Fruit fly (Drosophila melanogaster): Measurements from ENCODE around the gene GatB.

The GatB gene

DNA sequence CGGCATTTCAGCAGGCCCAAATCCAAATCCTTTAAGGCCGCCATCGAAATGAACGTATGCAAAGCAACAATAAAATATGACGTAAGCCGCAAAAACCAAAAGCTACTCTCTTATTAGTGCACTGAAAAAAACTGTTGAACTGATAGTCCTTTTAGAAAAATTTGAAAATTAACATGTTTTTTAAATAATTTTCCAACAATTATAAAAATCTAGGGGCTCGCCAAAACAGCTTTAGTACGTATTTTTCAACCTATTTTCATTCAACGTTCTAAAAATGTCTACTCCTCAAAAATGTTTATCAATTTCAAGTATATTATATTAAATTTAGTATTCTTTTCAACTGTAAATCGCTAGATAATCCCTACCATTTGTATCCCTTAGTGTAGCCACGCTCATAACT, 36.6 kb downstream of the GatB start:
- TF ChIP-seq Ets98B (GFP tag; IDR thresholded peaks at IDR 0.05), result no peak
- no peak for TF ChIP-seq CG14655 (GFP tag; optimal IDR thresholded peaks at IDR 0.05)
- TF ChIP-seq CG4496 (GFP tag; IDR thresholded peaks at IDR 0.05), result no peak
- TF ChIP-seq rn (GFP tag; IDR thresholded peaks at IDR 0.05), result no peak
- no peak for TF ChIP-seq gl (tag; optimal IDR thresholded peaks at IDR 0.05)
- no peak for TF ChIP-seq CG12605 (GFP tag; IDR thresholded peaks at IDR 0.05)
- TF ChIP-seq CG10348 (GFP tag; IDR thresholded peaks at IDR 0.05), result no peak
- TF ChIP-seq CG32121 (GFP tag; IDR thresholded peaks at IDR 0.05), result no peak
- TF ChIP-seq EcR (GFP tag; optimal IDR thresholded peaks at IDR 0.05), result no peak
- TF ChIP-seq CG15710 (tag; optimal IDR thresholded peaks at IDR 0.05), result no peak

DNA sequence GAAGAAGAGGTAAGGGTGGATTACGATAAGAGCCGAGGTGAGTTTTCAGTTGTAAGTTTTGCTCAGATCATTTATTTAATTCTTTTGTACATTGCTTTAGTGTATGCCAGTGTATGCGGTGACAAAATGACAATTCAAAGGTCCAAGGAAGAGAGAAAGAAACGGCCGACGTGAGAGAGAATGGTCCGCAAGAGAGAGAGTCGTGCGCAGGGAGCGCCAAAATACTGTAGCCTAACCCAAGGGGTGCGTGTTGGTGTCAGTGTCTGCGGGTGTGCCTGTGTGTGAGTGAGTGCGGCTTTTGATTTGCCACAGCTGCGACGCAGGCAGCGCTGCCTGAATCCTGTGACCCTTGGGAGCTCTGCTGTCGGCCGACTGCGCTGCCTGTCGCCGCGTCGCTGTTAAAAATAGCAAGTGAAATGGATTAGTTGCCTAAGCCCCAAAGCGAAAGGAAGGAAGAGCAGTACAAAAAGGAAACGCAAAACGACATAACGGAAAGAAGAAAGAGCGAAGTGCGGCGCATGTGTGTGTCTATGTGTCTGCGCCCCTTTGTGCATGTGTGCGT, 37.4 kb downstream of the GatB start:
- TF ChIP-seq CG17806 (tag; optimal IDR thresholded peaks at IDR 0.05), result no peak
- 0 out of 3 replicates have a peak, but pooled peaks have one; percentile 13 for TF ChIP-seq fd96Ca (GFP tag; IDR thresholded peaks at IDR 0.05)

DNA sequence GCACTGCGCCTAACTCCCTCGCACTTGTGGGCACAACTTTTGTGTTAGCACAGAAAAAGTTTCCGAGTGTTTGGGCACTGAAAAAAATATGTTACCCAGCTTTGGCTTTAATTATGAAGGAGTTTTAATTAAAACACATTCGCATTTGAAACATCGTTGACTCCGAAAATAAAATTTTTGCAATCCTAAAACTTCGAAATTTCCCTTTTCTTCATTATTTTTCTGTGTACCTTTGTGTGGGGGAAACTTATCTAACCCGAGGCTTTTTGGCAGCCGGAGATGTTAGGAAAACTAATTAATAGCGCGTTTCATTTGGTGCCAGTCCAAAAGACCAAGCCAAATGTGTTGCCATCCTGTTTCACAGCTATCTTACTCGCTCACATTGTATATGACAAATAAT, 38.4 kb downstream of the GatB start:
- no peak for TF ChIP-seq CG8159 (tag; optimal IDR thresholded peaks at IDR 0.05)
- TF ChIP-seq CG4496 (GFP tag; IDR thresholded peaks at IDR 0.05), result peak; percentile 13; the same call in 1 of the 3 replicates

DNA sequence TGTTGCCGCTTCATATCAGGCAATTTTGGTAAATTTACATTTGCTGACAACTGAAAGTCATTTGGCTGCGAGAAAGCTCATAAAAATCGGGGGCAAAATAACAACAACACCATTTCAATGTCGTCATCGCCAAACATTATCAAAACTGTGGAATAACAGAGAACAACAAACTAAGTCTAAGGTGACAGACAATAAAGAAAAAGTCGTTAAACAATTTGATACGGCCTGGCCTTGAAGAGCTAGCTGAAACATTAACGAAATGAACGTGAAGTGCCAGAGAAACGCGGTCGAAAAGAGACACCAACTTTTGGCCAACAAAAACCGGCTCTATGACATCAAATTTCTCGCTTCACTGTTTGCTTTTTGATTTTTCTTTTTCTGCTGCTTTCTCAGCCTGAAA, 39.9 kb downstream of the GatB start:
- TF ChIP-seq Pif1A (GFP tag; optimal IDR thresholded peaks at IDR 0.05) (no peak), D1 (tag; optimal IDR thresholded peaks at IDR 0.05) (no peak), CG10348 (GFP tag; IDR thresholded peaks at IDR 0.05) (no peak), CG9948 (tag; optimal IDR thresholded peaks at IDR 0.05) (no peak), CG34367 (tag; optimal IDR thresholded peaks at IDR 0.05) (no peak), CG13204 (GFP tag; optimal IDR thresholded peaks at IDR 0.05) (no peak), Pif1B (GFP tag; optimal IDR thresholded peaks at IDR 0.05) (no peak), CG15710 (tag; optimal IDR thresholded peaks at IDR 0.05) (no peak), EcR (GFP tag; optimal IDR thresholded peaks at IDR 0.05) (no peak), CG17806 (tag; optimal IDR thresholded peaks at IDR 0.05) (no peak), CG8301 (tag; optimal IDR thresholded peaks at IDR 0.05) (no peak), CG14655 (GFP tag; optimal IDR thresholded peaks at IDR 0.05) (no peak)

DNA sequence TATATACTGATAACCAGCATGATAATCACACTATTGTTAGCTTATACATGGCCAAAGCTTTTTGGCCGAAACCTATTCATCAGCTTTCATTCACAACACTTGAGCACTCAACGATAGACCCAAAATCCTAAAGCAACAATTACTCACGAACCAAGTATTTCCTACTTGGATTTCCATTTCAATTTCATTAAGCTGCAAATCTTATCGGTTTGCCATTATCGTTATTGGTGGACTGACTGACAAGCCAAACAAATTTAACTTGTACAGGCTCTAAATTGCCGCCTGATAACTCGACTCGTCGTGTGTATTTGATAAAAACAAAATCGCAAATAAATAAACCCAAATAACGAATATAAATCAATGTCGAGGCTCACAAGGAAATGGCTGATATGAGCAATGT, 45.1 kb downstream of the GatB start:
- TF ChIP-seq CG8159 (tag; optimal IDR thresholded peaks at IDR 0.05) (no peak), CG14655 (GFP tag; optimal IDR thresholded peaks at IDR 0.05) (no peak), CG13204 (GFP tag; optimal IDR thresholded peaks at IDR 0.05) (no peak), CG34367 (tag; optimal IDR thresholded peaks at IDR 0.05) (no peak), Snoo (tag; optimal IDR thresholded peaks at IDR 0.05) (no peak), Pif1A (GFP tag; optimal IDR thresholded peaks at IDR 0.05) (no peak), EcR (GFP tag; optimal IDR thresholded peaks at IDR 0.05) (no peak), CG9948 (tag; optimal IDR thresholded peaks at IDR 0.05) (no peak), rn (GFP tag; IDR thresholded peaks at IDR 0.05) (no peak), CG15710 (tag; optimal IDR thresholded peaks at IDR 0.05) (no peak), CG32121 (GFP tag; IDR thresholded peaks at IDR 0.05) (no peak), fd96Ca (GFP tag; IDR thresholded peaks at IDR 0.05) (no peak), CG4496 (GFP tag; IDR thresholded peaks at IDR 0.05) (no peak), Pif1B (GFP tag; optimal IDR thresholded peaks at IDR 0.05) (no peak), Ets98B (GFP tag; IDR thresholded peaks at IDR 0.05) (no peak), gl (tag; optimal IDR thresholded peaks at IDR 0.05) (no peak), CG17806 (tag; optimal IDR thresholded peaks at IDR 0.05) (no peak), CG10348 (GFP tag; IDR thresholded peaks at IDR 0.05) (no peak), CG8301 (tag; optimal IDR thresholded peaks at IDR 0.05) (no peak)

DNA sequence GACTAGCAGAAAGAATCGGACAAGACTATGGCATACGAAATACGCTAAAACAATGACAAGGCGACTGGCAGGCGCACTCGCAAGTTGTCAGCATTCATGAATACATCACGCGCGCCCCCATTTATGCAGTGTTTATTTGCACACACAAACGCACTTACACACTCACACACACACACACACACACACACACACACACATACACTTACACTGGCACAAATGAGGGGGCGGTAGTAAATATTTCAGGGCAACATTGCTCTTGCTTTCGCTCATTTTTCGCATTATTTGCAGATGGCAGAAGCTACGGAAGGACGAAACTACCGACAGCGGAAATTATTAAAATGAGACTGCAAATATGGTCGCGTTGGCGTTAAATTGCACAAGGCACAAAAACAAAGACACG, 50.4 kb downstream of the GatB start:
- no peak for TF ChIP-seq rn (GFP tag; IDR thresholded peaks at IDR 0.05)
- no peak for TF ChIP-seq Snoo (tag; optimal IDR thresholded peaks at IDR 0.05)
- TF ChIP-seq CG10348 (GFP tag; IDR thresholded peaks at IDR 0.05), result no peak
- no peak for TF ChIP-seq CG32121 (GFP tag; IDR thresholded peaks at IDR 0.05)
- TF ChIP-seq CG12605 (GFP tag; IDR thresholded peaks at IDR 0.05), result no peak
- no peak for TF ChIP-seq gl (tag; optimal IDR thresholded peaks at IDR 0.05)

DNA sequence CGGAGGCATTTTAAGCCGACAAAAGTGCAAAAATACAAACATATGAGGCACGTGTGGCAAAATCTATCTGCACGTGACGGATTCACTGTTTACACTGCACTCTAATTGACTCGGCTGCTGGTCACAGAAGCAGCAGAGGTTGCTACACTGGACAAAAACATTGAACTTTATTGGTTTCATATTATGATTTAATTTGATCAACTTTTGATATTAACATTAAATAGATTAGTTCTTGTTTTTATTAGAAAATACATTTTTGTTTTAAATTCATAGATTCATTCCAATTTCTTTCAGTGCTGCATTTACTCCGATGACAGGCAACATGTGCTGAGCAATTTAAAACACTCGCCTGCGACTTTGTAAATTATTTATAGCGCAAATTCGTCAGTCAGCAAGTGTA, 50.9 kb downstream of the GatB start:
- TF ChIP-seq Pif1B (GFP tag; optimal IDR thresholded peaks at IDR 0.05) (no peak), EcR (GFP tag; optimal IDR thresholded peaks at IDR 0.05) (no peak), CG14655 (GFP tag; optimal IDR thresholded peaks at IDR 0.05) (peak; percentile 4), CG12605 (GFP tag; IDR thresholded peaks at IDR 0.05) (peak; percentile 31; the same call in 1 of the 2 replicates), CG10348 (GFP tag; IDR thresholded peaks at IDR 0.05) (no peak), Ets98B (GFP tag; IDR thresholded peaks at IDR 0.05) (no peak), CG4496 (GFP tag; IDR thresholded peaks at IDR 0.05) (peak; percentile 56; the same call in 1 of the 3 replicates), CG13204 (GFP tag; optimal IDR thresholded peaks at IDR 0.05) (no peak), Snoo (tag; optimal IDR thresholded peaks at IDR 0.05) (no peak), gl (tag; optimal IDR thresholded peaks at IDR 0.05) (no peak), CG15710 (tag; optimal IDR thresholded peaks at IDR 0.05) (no peak), CG34367 (tag; optimal IDR thresholded peaks at IDR 0.05) (peak; percentile 11), rn (GFP tag; IDR thresholded peaks at IDR 0.05) (no peak), CG8301 (tag; optimal IDR thresholded peaks at IDR 0.05) (peak; percentile 23), Pif1A (GFP tag; optimal IDR thresholded peaks at IDR 0.05) (peak; percentile 22), CG8159 (tag; optimal IDR thresholded peaks at IDR 0.05) (peak; percentile 13), fd96Ca (GFP tag; IDR thresholded peaks at IDR 0.05) (no peak), D1 (tag; optimal IDR thresholded peaks at IDR 0.05) (no peak), CG9948 (tag; optimal IDR thresholded peaks at IDR 0.05) (no peak), CG32121 (GFP tag; IDR thresholded peaks at IDR 0.05) (no peak), CG17806 (tag; optimal IDR thresholded peaks at IDR 0.05) (no peak)

Measured in whole organism, pupa.